Worm (Caenorhabditis elegans) whole organism, young adult: ENCODE data around the gene Y53G8AL.1.

ENCODE experiments used
- C17E4.6 ChIP-seq: fragments of 200-800 bp; sonication (Bioruptor generic); IDR thresholded peaks from 2 replicates; pipeline ENCODE4 v1.3.6; 2022; ENCODE audit warnings: missing genetic modification reagents, missing genetic modification characterization, missing compliant biosample characterization
- F39B2.1 ChIP-seq: fragments of 200-800 bp; sonication (Bioruptor generic); IDR thresholded peaks from 2 replicates; pipeline ENCODE4 v1.3.6; 2022; ENCODE audit warnings: missing genetic modification reagents, missing genetic modification characterization, missing compliant biosample characterization
- F57A8.1 ChIP-seq: fragments of 200-800 bp; sonication (Bioruptor generic); optimal IDR thresholded peaks from 2 replicates; lab custom pipeline; 2018; ENCODE audit warnings: mild to moderate bottlenecking, missing genetic modification characterization, moderate library complexity, missing compliant biosample characterization
- K12H6.12 ChIP-seq: fragments of 200-800 bp; sonication (Bioruptor generic); optimal IDR thresholded peaks from 2 replicates; lab custom pipeline; 2018; ENCODE audit warnings: mild to moderate bottlenecking, missing genetic modification characterization, missing compliant biosample characterization
- T26A5.8 ChIP-seq: sonication (generic microtip); optimal IDR thresholded peaks from 2 replicates; lab custom pipeline; 2016; ENCODE audit warnings: missing genetic modification characterization, missing compliant biosample characterization
- Y95B8A.8 ChIP-seq: fragments of 200-800 bp; sonication (Bioruptor generic); IDR thresholded peaks from 2 replicates; pipeline ENCODE4 v1.3.6; 2022; ENCODE audit warnings: missing genetic modification reagents, missing genetic modification characterization, missing compliant biosample characterization
- bed-2 ChIP-seq: fragments of 200-800 bp; sonication (Bioruptor generic); IDR thresholded peaks from 2 replicates; pipeline ENCODE4 v1.3.6; 2022; ENCODE audit warnings: missing genetic modification reagents, missing genetic modification characterization, missing compliant biosample characterization
- ccch-3 ChIP-seq: fragments of 200-800 bp; sonication (Bioruptor generic); optimal IDR thresholded peaks from 2 replicates; lab custom pipeline; 2018; ENCODE audit warnings: mild to moderate bottlenecking, missing genetic modification characterization, missing compliant biosample characterization
- ceh-100 ChIP-seq: fragments of 200-800 bp; sonication (Bioruptor generic); IDR thresholded peaks from 2 replicates; pipeline ENCODE4 v1.3.6; 2022; ENCODE audit warnings: missing genetic modification reagents, missing genetic modification characterization, missing compliant biosample characterization
- ceh-27 ChIP-seq: fragments of 200-800 bp; sonication (Bioruptor generic); optimal IDR thresholded peaks from 2 replicates; lab custom pipeline; 2018; ENCODE audit warnings: mild to moderate bottlenecking, missing genetic modification characterization, moderate library complexity, missing compliant biosample characterization
- dpff-1 ChIP-seq: sonication (generic microtip); optimal IDR thresholded peaks from 2 replicates; lab custom pipeline; 2017; ENCODE audit warnings: mild to moderate bottlenecking, missing genetic modification characterization, missing compliant biosample characterization
- egrh-3 ChIP-seq: fragments of 200-800 bp; sonication (Bioruptor generic); IDR thresholded peaks from 2 replicates; pipeline ENCODE4 v1.3.6; 2022; ENCODE audit warnings: missing genetic modification reagents, missing genetic modification characterization, missing compliant biosample characterization
- ekl-4 ChIP-seq: fragments of 200-800 bp; sonication (Bioruptor generic); IDR thresholded peaks from 2 replicates; pipeline ENCODE4 v1.3.6; 2022; ENCODE audit warnings: missing genetic modification reagents, missing genetic modification characterization, missing compliant biosample characterization
- ets-4 ChIP-seq: fragments of 200-800 bp; sonication (Bioruptor generic); optimal IDR thresholded peaks from 2 replicates; lab custom pipeline; 2018; ENCODE audit warnings: mild to moderate bottlenecking, missing genetic modification characterization, missing compliant biosample characterization
- hmg-20 ChIP-seq: fragments of 200-800 bp; sonication (Bioruptor generic); IDR thresholded peaks from 2 replicates; pipeline ENCODE4 v1.3.6; 2022; ENCODE audit warnings: missing genetic modification reagents, missing genetic modification characterization, missing compliant biosample characterization
- lin-40 ChIP-seq: sonication (generic microtip); optimal IDR thresholded peaks from 2 replicates; lab custom pipeline; 2016; ENCODE audit warnings: missing genetic modification characterization, mild to moderate bottlenecking, missing compliant biosample characterization, missing genotype, missing genetic modification reagents
- lin-54 ChIP-seq: fragments of 200-800 bp; sonication (Bioruptor generic); optimal IDR thresholded peaks from 2 replicates; lab custom pipeline; 2018; ENCODE audit warnings: mild to moderate bottlenecking, missing genetic modification characterization, missing compliant biosample characterization
- lir-1 ChIP-seq: fragments of 200-800 bp; sonication (Bioruptor generic); conservative IDR thresholded peaks from 2 replicates; pipeline ENCODE4 v1.3.6; 2022; ENCODE audit warnings: missing genetic modification reagents, missing genetic modification characterization, missing compliant biosample characterization
- lsy-27 ChIP-seq: sonication (generic microtip); optimal IDR thresholded peaks from 2 replicates; lab custom pipeline; 2017; ENCODE audit warnings: missing genetic modification characterization, mild to moderate bottlenecking, missing compliant biosample characterization, antibody characterized with exemption, missing genotype, borderline replicate concordance; ENCODE audit not compliant: insufficient read depth
- madf-6 ChIP-seq: fragments of 200-800 bp; sonication (Bioruptor generic); IDR thresholded peaks from 2 replicates; pipeline ENCODE4 v1.3.6; 2022; ENCODE audit warnings: missing genetic modification reagents, missing genetic modification characterization, missing compliant biosample characterization
- mel-28 ChIP-seq: sonication (generic microtip); optimal IDR thresholded peaks from 2 replicates; lab custom pipeline; 2016; ENCODE audit warnings: borderline replicate concordance, mild to moderate bottlenecking, missing genetic modification characterization, missing compliant biosample characterization
- nfya-2 ChIP-seq: fragments of 200-800 bp; sonication (Bioruptor generic); IDR thresholded peaks from 2 replicates; pipeline ENCODE4 v1.3.6; 2022; ENCODE audit warnings: missing genetic modification reagents, missing genetic modification characterization, missing compliant biosample characterization
- pha-4 ChIP-seq: fragments of 150-350 bp; sonication (generic microtip); optimal IDR thresholded peaks from 2 replicates; lab custom pipeline; 2014; ENCODE audit warnings: missing biosample characterization, missing genetic modification reagents, missing genetic modification characterization
- rec-8 ChIP-seq, 2 experiments: sonication (generic microtip); optimal IDR thresholded peaks; 2 replicates each; lab custom pipeline; 2016; ENCODE audit warnings: mild to moderate bottlenecking in 2 of 2, missing genetic modification characterization in 2 of 2, missing genetic modification reagents in 2 of 2, missing genotype in 2 of 2, missing biosample characterization in 1 of 2, missing compliant biosample characterization in 1 of 2, moderate library complexity in 1 of 2
- repo-1 ChIP-seq: sonication (generic microtip); optimal IDR thresholded peaks from 2 replicates; lab custom pipeline; 2017; ENCODE audit warnings: mild to moderate bottlenecking, missing genetic modification characterization, missing compliant biosample characterization
- sdz-38 ChIP-seq: sonication (generic microtip); optimal IDR thresholded peaks from 2 replicates; lab custom pipeline; 2016; ENCODE audit warnings: missing genotype, missing genetic modification characterization, missing compliant biosample characterization
- snpc-1.3 ChIP-seq: sonication (generic microtip); optimal IDR thresholded peaks from 2 replicates; lab custom pipeline; 2017; ENCODE audit warnings: missing genetic modification characterization, mild to moderate bottlenecking, missing compliant biosample characterization, antibody characterized with exemption, moderate library complexity, missing genotype, missing genetic modification reagents; ENCODE audit not compliant: insufficient read depth
- snpc-3.4 ChIP-seq: sonication (generic microtip); optimal IDR thresholded peaks from 2 replicates; lab custom pipeline; 2017; ENCODE audit warnings: missing genetic modification characterization, mild to moderate bottlenecking, missing compliant biosample characterization, antibody characterized with exemption, moderate library complexity, missing genotype, missing genetic modification reagents
- unc-62 ChIP-seq: fragments of 150-350 bp; optimal IDR thresholded peaks from 2 replicates; lab custom pipeline; 2014; ENCODE audit warnings: missing biosample characterization, missing genetic modification reagents, missing genetic modification characterization
- xnd-1 ChIP-seq: sonication (generic microtip); optimal IDR thresholded peaks from 2 replicates; lab custom pipeline; 2016; ENCODE audit warnings: missing genotype, missing genetic modification reagents, missing genetic modification characterization, missing compliant biosample characterization
- ztf-18 ChIP-seq: sonication (generic microtip); optimal IDR thresholded peaks from 2 replicates; lab custom pipeline; 2016; ENCODE audit warnings: missing genotype, mild to moderate bottlenecking, missing genetic modification characterization, missing compliant biosample characterization
- ztf-22 ChIP-seq: fragments of 200-800 bp; sonication (Bioruptor generic); optimal IDR thresholded peaks from 2 replicates; lab custom pipeline; 2018; ENCODE audit warnings: mild to moderate bottlenecking, missing genetic modification characterization, moderate library complexity, missing compliant biosample characterization
- ztf-25 ChIP-seq: fragments of 200-800 bp; sonication (Bioruptor generic); IDR thresholded peaks from 2 replicates; pipeline ENCODE4 v1.3.6; 2022; ENCODE audit warnings: missing genetic modification reagents, missing genetic modification characterization, missing compliant biosample characterization
- ztf-28 ChIP-seq: fragments of 200-800 bp; sonication (Bioruptor generic); IDR thresholded peaks from 2 replicates; pipeline ENCODE4 v1.3.6; 2022; ENCODE audit warnings: missing genetic modification reagents, missing genetic modification characterization, missing compliant biosample characterization
- ztf-6 ChIP-seq: fragments of 200-800 bp; sonication (Bioruptor generic); IDR thresholded peaks from 2 replicates; pipeline ENCODE4 v1.3.6; 2022; ENCODE audit warnings: missing genetic modification reagents, missing genetic modification characterization, missing compliant biosample characterization

Y53G8AL.1 gene

ce11 chrIII:3224102-3224501, 8.8 kb upstream of the Y53G8AL.1 start:
- TF ChIP-seq mel-28 (tag; lab: Kevin White, UChicago): no peak
- TF ChIP-seq lsy-27 (tag; lab: Kevin White, UChicago): no peak
- no peak for TF ChIP-seq ceh-100 (GFP tag; lab: Robert Waterston, UW)
- TF ChIP-seq rec-8 (tag; optimal IDR thresholded peaks at IDR 0.05; lab: Kevin White, UChicago): no peak
- TF ChIP-seq ccch-3 (GFP tag; lab: Kevin White, UChicago): no peak
- TF ChIP-seq unc-62 (GFP tag; lab: Kevin White, UChicago): no peak
- no peak for TF ChIP-seq egrh-3 (GFP tag; lab: Robert Waterston, UW)
- TF ChIP-seq C17E4.6 (GFP tag; lab: Robert Waterston, UW): no peak
- TF ChIP-seq snpc-3.4 (tag; lab: Kevin White, UChicago): no peak
- no peak for TF ChIP-seq Y95B8A.8
- no peak for TF ChIP-seq lin-40 (tag; lab: Kevin White, UChicago)
- no peak for TF ChIP-seq ets-4 (GFP tag; lab: Kevin White, UChicago)
- no peak for TF ChIP-seq sdz-38
- no peak for TF ChIP-seq xnd-1 (tag; lab: Kevin White, UChicago)
- TF ChIP-seq nfya-2 (GFP tag; lab: Robert Waterston, UW): no peak
- no peak for TF ChIP-seq ceh-27 (GFP tag; lab: Kevin White, UChicago)
- TF ChIP-seq ztf-22: no peak
- TF ChIP-seq pha-4 (tag; lab: Kevin White, UChicago): no peak
- TF ChIP-seq, all 124 proteins: peak for 0

DNA sequence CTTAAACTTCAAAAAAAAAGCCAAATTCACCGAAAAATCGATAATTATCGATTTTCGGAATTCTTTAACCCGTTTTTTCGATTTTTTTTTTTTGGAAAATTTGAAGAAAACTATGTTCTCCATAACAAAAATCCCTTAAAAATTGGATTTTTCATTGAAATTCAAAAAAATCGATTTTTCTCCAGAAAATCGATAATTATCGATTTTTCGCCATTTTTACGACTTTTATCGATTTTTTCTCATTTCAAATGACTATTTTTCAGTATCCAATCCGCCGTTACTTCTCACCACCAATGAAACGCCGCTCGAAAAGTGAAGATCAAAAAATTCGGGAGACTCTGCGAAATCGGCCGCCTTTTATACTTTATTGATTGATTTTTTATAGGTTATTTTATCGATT, 8.0 kb downstream of the Y53G8AL.1 start:
- TF ChIP-seq hmg-20 (GFP tag; lab: Robert Waterston, UW): no peak
- TF ChIP-seq madf-6 (GFP tag; lab: Robert Waterston, UW): no peak
- TF ChIP-seq T26A5.8: no peak
- no peak for TF ChIP-seq repo-1 (tag; lab: Kevin White, UChicago)
- TF ChIP-seq bed-2 (GFP tag; lab: Robert Waterston, UW): no peak
- no peak for TF ChIP-seq mel-28 (tag; lab: Kevin White, UChicago)
- TF ChIP-seq F57A8.1: no peak

ce11 chrIII:3241361-3241760, 8.5 kb downstream of the Y53G8AL.1 start:
- TF ChIP-seq lsy-27 (tag; lab: Kevin White, UChicago) (no peak), F39B2.1 (GFP tag; lab: Robert Waterston, UW) (no peak), lin-40 (tag; lab: Kevin White, UChicago) (no peak), ztf-18 (tag; lab: Kevin White, UChicago) (no peak)

ce11 chrIII:3241943-3242342, 9.0 kb downstream of the Y53G8AL.1 start:
- no peak for TF ChIP-seq ztf-25 (GFP tag; lab: Robert Waterston, UW)
- TF ChIP-seq ztf-6: no peak
- no peak for TF ChIP-seq ztf-18 (tag; lab: Kevin White, UChicago)
- TF ChIP-seq lin-40 (tag; lab: Kevin White, UChicago): no peak
- no peak for TF ChIP-seq lin-54 (GFP tag; lab: Kevin White, UChicago)

DNA sequence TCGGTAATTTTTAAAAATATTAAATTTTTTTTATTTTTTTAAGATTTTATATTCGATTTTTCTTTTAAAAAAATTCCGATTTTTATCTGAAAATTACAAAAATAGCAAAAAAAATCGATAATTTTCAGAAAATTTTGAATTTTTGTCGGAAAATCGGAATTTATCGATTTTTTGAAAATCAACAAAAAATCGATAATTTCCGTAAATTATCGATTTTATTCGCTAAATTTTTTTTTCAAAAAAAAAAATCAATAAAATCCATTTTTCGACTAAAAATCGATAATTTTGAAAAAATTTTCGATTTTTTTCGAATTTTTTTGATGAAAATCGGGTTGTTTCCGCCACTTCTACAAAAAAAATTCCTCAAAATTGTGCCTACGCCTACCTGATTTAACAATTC, 9.5 kb downstream of the Y53G8AL.1 start:
- TF ChIP-seq dpff-1 (tag; lab: Kevin White, UChicago): no peak
- TF ChIP-seq snpc-1.3 (tag; lab: Kevin White, UChicago): no peak
- no peak for TF ChIP-seq ztf-28
- no peak for TF ChIP-seq sdz-38
- TF ChIP-seq lir-1 (GFP tag; lab: Robert Waterston, UW): no peak
- TF ChIP-seq K12H6.12 (tag; lab: Kevin White, UChicago): no peak
- no peak for TF ChIP-seq ekl-4 (GFP tag; lab: Robert Waterston, UW)
- no peak for TF ChIP-seq ztf-25 (GFP tag; lab: Robert Waterston, UW)
